Comparison of ENCODE assay signal across 3 worm cellular contexts in genomic region chrX:2401883-2402282, ce11.
TF ChIP-seq lines count a peak whose summit lies in the region.

Gene dhhc-9, minus strand, starts transcription at chrX:2402036.

TF ChIP-seq in whole organism, L2 larva, 48 proteins besides CTCF, POLR2A, EP300 and RAD21 (continued from another document):
- peak; percentile 22 for TF ChIP-seq sem-4 (tag; optimal IDR thresholded peaks at IDR 0.05; lab: Kevin White, UChicago)
- TF ChIP-seq nhr-25 (tag; optimal IDR thresholded peaks at IDR 0.05; lab: Kevin White, UChicago): peak; percentile 2
- TF ChIP-seq C34F6.9 (tag; optimal IDR thresholded peaks at IDR 0.05; lab: Kevin White, UChicago): peak; percentile 49
- no peak for TF ChIP-seq crh-2 (tag; optimal IDR thresholded peaks at IDR 0.05; lab: Kevin White, UChicago)

TF ChIP-seq in whole organism, L4 larva, 104 proteins besides CTCF, POLR2A, EP300 and RAD21 (continued from another document):
- TF ChIP-seq mes-2 (tag; optimal IDR thresholded peaks at IDR 0.05; lab: Kevin White, UChicago; ENCODE audit: poor library complexity, severe bottlenecking) (peak; percentile 75), T20F7.1 (GFP tag; optimal IDR thresholded peaks at IDR 0.05; lab: Kevin White, UChicago) (no peak), php-3 (GFP tag; IDR thresholded peaks at IDR 0.05; lab: Robert Waterston, UW) (0 out of 2 replicates have a peak, but pooled peaks have one; percentile 7), skn-1 (tag; optimal IDR thresholded peaks at IDR 0.05; lab: Kevin White, UChicago) (no peak), ztf-7 (tag; optimal IDR thresholded peaks at IDR 0.05; lab: Kevin White, UChicago) (peak; percentile 16), nhr-10 (tag; optimal IDR thresholded peaks at IDR 0.05; lab: Kevin White, UChicago) (no peak), ama-1 (optimal IDR thresholded peaks at IDR 0.05; lab: Kevin White, UChicago) (no peak), hmg-1.1 (GFP tag; IDR thresholded peaks at IDR 0.05; lab: Robert Waterston, UW) (peak; percentile 93), Y5F2A.4 (GFP tag; optimal IDR thresholded peaks at IDR 0.05; lab: Kevin White, UChicago) (no peak), nhr-42 (GFP tag; IDR thresholded peaks at IDR 0.05; lab: Robert Waterston, UW) (no peak), ceh-82 (tag; optimal IDR thresholded peaks at IDR 0.05; lab: Kevin White, UChicago) (no peak), dpl-1 (GFP tag; optimal IDR thresholded peaks at IDR 0.05; lab: Kevin White, UChicago) (no peak), mep-1 (tag; optimal IDR thresholded peaks at IDR 0.05; lab: Kevin White, UChicago) (no peak), lin-1 (GFP tag; IDR thresholded peaks at IDR 0.05; lab: Robert Waterston, UW) (no peak), lin-29 (GFP tag; IDR thresholded peaks at IDR 0.05; lab: Robert Waterston, UW) (no peak), lsy-2 (tag; optimal IDR thresholded peaks at IDR 0.05; lab: Kevin White, UChicago) (no peak), nhr-41 (GFP tag; IDR thresholded peaks at IDR 0.05; lab: Robert Waterston, UW) (peak; percentile 58; the same call in 1 of the 2 replicates), mxl-2 (GFP tag; conservative IDR thresholded peaks at IDR 0.05; lab: Robert Waterston, UW) (no peak), spr-1 (tag; optimal IDR thresholded peaks at IDR 0.05; lab: Kevin White, UChicago) (peak; percentile 17), lin-38 (GFP tag; IDR thresholded peaks at IDR 0.05; lab: Robert Waterston, UW) (no peak), pha-4 (GFP tag; IDR thresholded peaks at IDR 0.05; lab: Robert Waterston, UW) (no peak), pha-4 (tag; optimal IDR thresholded peaks at IDR 0.05; lab: Kevin White, UChicago) (no peak), nhr-11 (tag; optimal IDR thresholded peaks at IDR 0.05; lab: Kevin White, UChicago) (peak; percentile 7), unc-62 (GFP tag; optimal IDR thresholded peaks at IDR 0.05 in 1 of 2; lab: Kevin White, UChicago) (peak in 1 of 2 experiments; percentile 89), unc-62 (tag; optimal IDR thresholded peaks at IDR 0.05; lab: Kevin White, UChicago) (no peak), nhr-48 (tag; optimal IDR thresholded peaks at IDR 0.05; lab: Kevin White, UChicago) (peak; percentile 19), mxl-3 (GFP tag; optimal IDR thresholded peaks at IDR 0.05; lab: Kevin White, UChicago) (peak; percentile 74)

TF ChIP-seq in whole organism, late embryonic, 69 proteins besides CTCF, POLR2A, EP300 and RAD21 (continued from another document):
- no peak for TF ChIP-seq pax-1 (tag; optimal IDR thresholded peaks at IDR 0.05; lab: Kevin White, UChicago)
- no peak for TF ChIP-seq ceh-9 (tag; optimal IDR thresholded peaks at IDR 0.05; lab: Kevin White, UChicago)
- no peak for TF ChIP-seq unc-3 (GFP tag; conservative IDR thresholded peaks at IDR 0.05; lab: Robert Waterston, UW)
- TF ChIP-seq unc-3 (tag; optimal IDR thresholded peaks at IDR 0.05; lab: Kevin White, UChicago): no peak
- TF ChIP-seq C08G9.2 (tag; optimal IDR thresholded peaks at IDR 0.05; lab: Kevin White, UChicago): no peak
- TF ChIP-seq ceh-31 (tag; optimal IDR thresholded peaks at IDR 0.05; lab: Kevin White, UChicago): peak; percentile 47
- peak; percentile 85 for TF ChIP-seq nfya-1 (tag; optimal IDR thresholded peaks at IDR 0.05; lab: Kevin White, UChicago)
- no peak for TF ChIP-seq pat-9 (tag; optimal IDR thresholded peaks at IDR 0.05; lab: Kevin White, UChicago)
- TF ChIP-seq sdc-2 (tag; optimal IDR thresholded peaks at IDR 0.05; lab: Kevin White, UChicago): peak; percentile 33
- no peak for TF ChIP-seq ceh-24 (tag; optimal IDR thresholded peaks at IDR 0.05; lab: Kevin White, UChicago)
- no peak for TF ChIP-seq lim-6 (tag; optimal IDR thresholded peaks at IDR 0.05; lab: Kevin White, UChicago)
- TF ChIP-seq ahr-1 (tag; optimal IDR thresholded peaks at IDR 0.05; lab: Kevin White, UChicago): no peak
- no peak for TF ChIP-seq sox-2 (GFP tag; IDR thresholded peaks at IDR 0.05; lab: Robert Waterston, UW)
- peak; percentile 40 for TF ChIP-seq unc-42 (tag; optimal IDR thresholded peaks at IDR 0.05; lab: Kevin White, UChicago)
- no peak for TF ChIP-seq sox-4 (tag; optimal IDR thresholded peaks at IDR 0.05; lab: Kevin White, UChicago)
- no peak for TF ChIP-seq hlh-15 (tag; optimal IDR thresholded peaks at IDR 0.05; lab: Kevin White, UChicago)
- TF ChIP-seq pha-4 (tag; optimal IDR thresholded peaks at IDR 0.05; lab: Kevin White, UChicago): no peak
- no peak for TF ChIP-seq elt-2 (tag; optimal IDR thresholded peaks at IDR 0.05; lab: Kevin White, UChicago)
